Fruit fly (Drosophila melanogaster): ENCODE results near the gene CG14252.

The CG14252 gene

DNA sequence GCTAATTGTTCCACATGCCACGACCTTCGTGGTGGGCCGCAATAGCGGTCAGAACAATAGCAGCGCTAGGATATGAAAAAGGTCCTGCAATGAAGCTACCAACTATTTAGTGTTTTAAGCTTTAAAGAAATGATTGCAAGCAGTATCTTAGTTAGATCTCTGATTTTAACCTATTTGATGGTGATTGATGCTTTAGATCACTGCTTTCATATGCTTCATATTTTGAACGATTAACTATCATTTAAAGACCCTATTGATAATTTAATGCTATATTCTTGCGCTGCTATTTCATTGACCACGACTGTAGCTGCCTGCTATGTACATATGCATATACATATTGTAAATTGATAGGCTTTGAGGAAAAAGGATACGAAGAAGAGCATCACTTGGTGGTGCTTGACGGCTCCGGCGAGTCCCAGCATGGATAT, 18.4 kb downstream of the CG14252 start (continued):
- TF ChIP-seq Eip78C (GFP tag) (peak; percentile 95), CG10631 (GFP tag; optimal IDR thresholded peaks at IDR 0.05) (peak; percentile 38), CG6163 (GFP tag; IDR thresholded peaks at IDR 0.05) (peak; percentile 62; the same call in 2 of the 3 replicates), CG8119 (GFP tag; IDR thresholded peaks at IDR 0.05) (peak; percentile 61), pdm3 (GFP tag; optimal IDR thresholded peaks at IDR 0.05) (peak; percentile 58), net (GFP tag; optimal IDR thresholded peaks at IDR 0.05) (peak; percentile 50), achi (GFP tag; optimal IDR thresholded peaks at IDR 0.05) (peak; percentile 81), dac (GFP tag; optimal IDR thresholded peaks at IDR 0.05) (peak; percentile 49), ss (GFP tag; optimal IDR thresholded peaks at IDR 0.05) (peak; percentile 73 to 81), CG6854 (GFP tag; optimal IDR thresholded peaks at IDR 0.05) (no peak), CG11762 (GFP tag; optimal IDR thresholded peaks at IDR 0.05; ENCODE audit: insufficient read depth) (peak; percentile 71), fkh (GFP tag; optimal IDR thresholded peaks at IDR 0.05) (peak; percentile 11)

dm6 chr3R:26964452-26965133, 19.3 kb downstream of the CG14252 start, which contains the start of gene Tsp97E:
TSS of gene Tsp97E (minus strand) at chr3R:26964817.
- TF ChIP-seq Eip75B (GFP tag; optimal IDR thresholded peaks at IDR 0.05) (peak; percentile 17), CG8119 (GFP tag; IDR thresholded peaks at IDR 0.05) (no peak), dsx (GFP tag; optimal IDR thresholded peaks at IDR 0.05; ENCODE audit: poor library complexity, severe bottlenecking) (peak; percentile 22), OdsH (GFP tag; optimal IDR thresholded peaks at IDR 0.05) (no peak), svp (GFP tag) (peak; percentile 53), CG3032 (tag; optimal IDR thresholded peaks at IDR 0.05) (no peak), vri (GFP tag; optimal IDR thresholded peaks at IDR 0.05) (no peak), achi (GFP tag; optimal IDR thresholded peaks at IDR 0.05) (no peak), Ets96B (tag; optimal IDR thresholded peaks at IDR 0.05) (no peak), Met (GFP tag; optimal IDR thresholded peaks at IDR 0.05) (peak; percentile 14), Blimp-1 (GFP tag; optimal IDR thresholded peaks at IDR 0.05) (peak; percentile 100), CG6854 (GFP tag; optimal IDR thresholded peaks at IDR 0.05) (peak; percentile 63), Eip78C (GFP tag) (peak; percentile 56), fkh (GFP tag; optimal IDR thresholded peaks at IDR 0.05) (peak; percentile 58), esn (GFP tag; optimal IDR thresholded peaks at IDR 0.05) (peak; percentile 40), CG32006 (GFP tag; optimal IDR thresholded peaks at IDR 0.05) (no peak), cyc (GFP tag; optimal IDR thresholded peaks at IDR 0.05) (no peak), Ets21C (GFP tag; optimal IDR thresholded peaks at IDR 0.05) (no peak), CG8632 (GFP tag; optimal IDR thresholded peaks at IDR 0.05) (no peak), CG9139 (GFP tag; optimal IDR thresholded peaks at IDR 0.05) (no peak), Lpt (GFP tag; optimal IDR thresholded peaks at IDR 0.05) (no peak), CG6163 (GFP tag; IDR thresholded peaks at IDR 0.05) (no peak), topi (GFP tag; optimal IDR thresholded peaks at IDR 0.05) (peak; percentile 27), Sox14 (GFP tag; optimal IDR thresholded peaks at IDR 0.05) (peak; percentile 32), fd85E (GFP tag; optimal IDR thresholded peaks at IDR 0.05) (no peak), CG3919 (GFP tag; optimal IDR thresholded peaks at IDR 0.05) (no peak), Smox (GFP tag; optimal IDR thresholded peaks at IDR 0.05) (no peak), CG11294 (GFP tag; IDR thresholded peaks at IDR 0.05) (no peak), CG6276 (GFP tag; optimal IDR thresholded peaks at IDR 0.05) (no peak), Sox15 (GFP tag; optimal IDR thresholded peaks at IDR 0.05) (no peak)

dm6 chr3R:26966385-26966784, 21.1 kb downstream of the CG14252 start, which contains the start of gene Gr97a:
TSS of gene Gr97a (minus strand) at chr3R:26966485.
- TF ChIP-seq Sox102F (GFP tag; optimal IDR thresholded peaks at IDR 0.05) (no peak), acj6 (GFP tag; optimal IDR thresholded peaks at IDR 0.05) (no peak), Eip75B (GFP tag; optimal IDR thresholded peaks at IDR 0.05) (no peak), CG3919 (GFP tag; optimal IDR thresholded peaks at IDR 0.05) (no peak), CG10669 (GFP tag; optimal IDR thresholded peaks at IDR 0.05) (no peak), spab (GFP tag; optimal IDR thresholded peaks at IDR 0.05) (no peak), CG6792 (GFP tag; optimal IDR thresholded peaks at IDR 0.05) (no peak), dsx (GFP tag; optimal IDR thresholded peaks at IDR 0.05; ENCODE audit: poor library complexity, severe bottlenecking) (no peak), CG1621 (tag; optimal IDR thresholded peaks at IDR 0.05) (no peak), Ets96B (tag; optimal IDR thresholded peaks at IDR 0.05) (no peak), CG8119 (GFP tag; IDR thresholded peaks at IDR 0.05) (no peak)

Data from whole organism, prepupa.